Worm (Caenorhabditis elegans): ENCODE data around the gene odr-8.
"Not testable (repeated sequence)": the region's sequence is repeated elsewhere in the genome, so short reads cannot be mapped to it uniquely, and the experiment has no call there.

Gene odr-8

DNA sequence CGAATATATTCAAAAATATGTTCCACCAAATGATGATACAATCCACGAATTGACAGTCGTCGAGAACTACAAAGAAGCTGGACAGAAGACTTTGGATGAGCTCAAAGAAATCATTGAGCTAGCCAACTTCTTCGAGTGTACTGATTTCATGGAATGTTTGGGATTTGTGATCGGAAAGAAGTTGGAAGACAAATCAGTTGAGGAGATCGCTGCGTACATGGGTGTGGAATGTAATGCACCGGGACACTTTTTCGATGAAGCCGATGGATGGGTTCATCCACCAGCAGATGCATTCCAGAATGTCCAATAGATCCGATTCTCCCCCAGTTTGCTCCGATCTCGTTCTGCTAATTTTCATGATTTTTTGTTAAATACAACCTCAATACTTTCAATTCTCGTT is 21.0 kb upstream of the odr-8 start:
- TF ChIP-seq unc-130 (GFP tag; optimal IDR thresholded peaks at IDR 0.05) (no peak), unc-62 (GFP tag; optimal IDR thresholded peaks at IDR 0.05 in 1 of 2) (peak in 1 of 2 experiments; percentile 55), unc-62 (tag; optimal IDR thresholded peaks at IDR 0.05) (no peak), hmg-1.1 (GFP tag; IDR thresholded peaks at IDR 0.05) (no peak), dve-1 (tag; optimal IDR thresholded peaks at IDR 0.05; ENCODE audit: insufficient read depth) (peak; percentile 21), madf-9 (GFP tag; conservative IDR thresholded peaks at IDR 0.05) (no peak), spr-1 (tag; optimal IDR thresholded peaks at IDR 0.05) (no peak)

DNA sequence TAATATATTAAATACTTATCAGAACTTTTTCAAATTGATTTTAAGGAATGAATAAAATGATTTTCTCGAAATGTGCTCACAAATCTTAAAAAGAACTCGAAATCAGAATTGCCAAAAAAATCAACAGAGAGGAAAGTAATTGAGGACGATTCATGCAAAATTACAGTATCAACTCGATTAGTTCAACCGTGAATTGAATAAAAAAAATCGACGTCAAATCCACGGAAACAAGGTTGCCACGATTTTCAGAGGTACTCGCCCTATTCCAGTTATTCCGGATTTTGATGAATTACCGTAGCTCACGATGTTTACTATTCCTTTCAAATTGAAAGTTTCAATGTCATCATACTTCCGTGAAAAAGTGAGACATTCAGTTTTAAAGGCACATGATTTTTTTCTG is 19.9 kb upstream of the odr-8 start, which contains the start of gene F15B10.3:
Gene F15B10.3 (plus strand): TSS at position 301 of the 400 bp plus-strand sequence.
- TF ChIP-seq php-3 (GFP tag; IDR thresholded peaks at IDR 0.05) = no peak

DNA sequence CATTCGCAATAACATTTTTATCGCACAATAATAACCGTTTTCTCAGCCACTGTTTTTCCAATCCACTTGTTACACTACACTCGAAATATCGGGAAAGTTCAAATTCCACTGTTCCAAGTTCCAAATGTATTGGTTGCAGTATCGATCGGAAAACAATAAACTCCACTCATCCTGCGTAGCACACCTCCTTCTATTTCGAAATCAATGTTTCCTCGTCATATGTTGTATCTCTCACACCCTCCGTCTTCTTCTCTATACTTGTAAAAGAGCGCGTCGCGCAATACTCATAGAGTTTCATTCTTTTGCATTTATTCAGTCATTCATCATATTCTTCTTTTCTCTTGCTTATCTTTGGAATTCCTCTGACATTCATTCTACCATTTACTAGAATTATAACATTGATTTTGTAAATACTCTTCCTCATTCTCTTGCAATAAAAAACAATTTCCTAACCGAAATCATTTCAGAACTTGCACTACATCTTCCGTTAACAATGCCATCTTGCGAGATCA is 18.8 kb upstream of the odr-8 start, which contains the start of gene sup-36:
Gene sup-36 (plus strand): TSS at position 462 of the 512 bp plus-strand sequence.
- peak; percentile 71 for TF ChIP-seq hlh-30 (tag; optimal IDR thresholded peaks at IDR 0.05; ENCODE audit: insufficient read depth)
- TF ChIP-seq nhr-28 (tag; optimal IDR thresholded peaks at IDR 0.05) = peak; percentile 49
- no peak for TF ChIP-seq spr-1 (tag; optimal IDR thresholded peaks at IDR 0.05)
- TF ChIP-seq lsy-2 (tag; optimal IDR thresholded peaks at IDR 0.05) = no peak
- peak; percentile 33 for TF ChIP-seq dve-1 (tag; optimal IDR thresholded peaks at IDR 0.05; ENCODE audit: insufficient read depth)
- TF ChIP-seq pqm-1 (tag; optimal IDR thresholded peaks at IDR 0.05) = peak; percentile 9
- TF ChIP-seq daf-16 (GFP tag; optimal IDR thresholded peaks at IDR 0.05) = no peak
- TF ChIP-seq daf-16 (tag; optimal IDR thresholded peaks at IDR 0.05) = peak; percentile 48
- no peak for TF ChIP-seq F37D6.2 (tag; optimal IDR thresholded peaks at IDR 0.05)
- no peak for TF ChIP-seq lim-7 (GFP tag; IDR thresholded peaks at IDR 0.05)

DNA sequence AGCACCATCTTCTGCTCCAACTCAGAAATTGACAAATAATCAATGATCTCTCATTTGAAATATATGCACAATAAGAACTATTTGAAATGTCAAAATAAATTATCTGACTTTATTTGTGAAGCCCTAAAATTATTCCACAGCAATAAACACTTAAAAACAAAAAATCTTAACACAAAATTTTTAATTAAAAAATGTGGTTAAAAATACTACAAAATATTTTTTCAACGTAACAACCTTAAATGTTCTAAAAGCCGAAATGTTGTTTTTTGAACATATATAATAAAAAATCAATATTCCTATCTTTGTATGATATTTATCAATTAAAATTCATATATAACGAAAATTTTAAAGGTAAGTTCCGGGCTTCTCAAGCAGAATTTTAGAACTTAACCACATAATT is 16.9 kb upstream of the odr-8 start, which contains the start of gene F38A5.8:
Gene F38A5.8 (plus strand): TSS at position 301 of the 400 bp plus-strand sequence.
- TF ChIP-seq nhr-10 (tag; optimal IDR thresholded peaks at IDR 0.05) (no peak), unc-130 (GFP tag; optimal IDR thresholded peaks at IDR 0.05) (no peak)

DNA sequence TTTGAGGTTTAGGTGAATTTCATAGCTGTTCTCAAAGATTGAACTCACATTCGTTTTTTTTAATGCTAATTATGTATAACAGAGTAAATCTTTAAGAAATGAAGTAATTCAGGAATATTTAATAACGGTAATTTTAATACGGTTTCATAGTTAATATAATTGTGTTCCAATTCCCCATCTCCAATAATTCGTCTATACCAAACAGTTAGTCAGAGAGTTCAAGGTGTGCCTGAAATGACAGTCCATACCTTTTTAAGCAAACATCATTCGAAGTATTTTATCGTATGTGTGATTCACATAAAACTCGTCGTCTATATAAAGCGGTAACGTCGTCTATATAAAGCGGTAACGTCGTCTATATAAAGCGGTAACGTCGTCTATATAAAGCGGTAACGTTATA is 16.2 kb upstream of the odr-8 start, which contains the start of gene nspb-5:
Gene nspb-5 (plus strand): TSS at position 301 of the 400 bp plus-strand sequence.
- not testable (repeated sequence) for TF ChIP-seq nhr-42 (GFP tag; IDR thresholded peaks at IDR 0.05); pqm-1 (tag; optimal IDR thresholded peaks at IDR 0.05); unc-62 (GFP tag; optimal IDR thresholded peaks at IDR 0.05 in 1 of 2); unc-62 (tag; optimal IDR thresholded peaks at IDR 0.05)

DNA sequence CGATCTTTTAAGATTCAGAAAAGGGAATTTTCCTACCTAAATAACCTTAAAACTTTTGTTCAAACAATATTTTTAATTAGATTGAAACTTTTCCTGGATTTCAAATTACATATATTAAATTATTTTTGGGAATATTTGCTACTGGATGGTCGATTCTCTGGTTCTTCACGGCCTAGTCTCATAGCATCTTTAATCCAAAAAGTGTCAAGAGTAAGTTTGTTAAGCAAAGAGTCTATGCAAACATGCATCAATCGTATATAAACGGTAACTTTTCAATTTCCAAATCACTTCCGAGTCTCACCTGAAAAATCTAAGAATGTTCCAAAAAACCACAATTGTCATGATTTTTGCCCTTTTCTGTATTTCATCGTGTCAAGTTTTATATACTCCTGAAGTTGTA is 15.4 kb upstream of the odr-8 start, which contains the start of gene nspb-4:
Gene nspb-4 (plus strand): TSS at position 301 of the 400 bp plus-strand sequence.
- TF ChIP-seq D1046.2 (GFP tag; IDR thresholded peaks at IDR 0.05); egl-27 (tag; optimal IDR thresholded peaks at IDR 0.05); unc-130 (GFP tag; optimal IDR thresholded peaks at IDR 0.05): not testable (repeated sequence)

DNA sequence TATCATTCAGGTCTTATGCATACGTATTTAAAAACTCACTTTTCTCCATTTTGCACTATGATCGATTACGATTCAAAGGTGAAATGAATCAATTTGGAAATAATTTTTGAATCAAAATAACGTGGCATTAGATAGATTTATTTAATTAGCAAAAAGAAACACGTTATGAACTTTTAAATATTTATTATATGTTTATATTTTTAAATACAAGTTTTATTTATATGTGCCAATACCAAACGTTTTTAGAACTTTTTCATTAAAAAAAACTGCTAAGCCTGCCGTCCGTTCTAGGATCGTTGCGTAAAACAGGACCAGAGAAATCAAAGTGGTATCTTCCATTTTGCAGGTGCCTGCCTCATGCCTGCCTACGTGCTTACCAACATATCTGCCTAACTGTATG is 14.8 kb upstream of the odr-8 start, which contains the start of gene F38A5.6:
Gene F38A5.6 (minus strand): TSS at position 101 of the 400 bp plus-strand sequence.
- no peak for TF ChIP-seq nhr-11 (tag; optimal IDR thresholded peaks at IDR 0.05)
- no peak for TF ChIP-seq ZK337.2 (GFP tag; IDR thresholded peaks at IDR 0.05)
- TF ChIP-seq arid-1 (GFP tag; conservative IDR thresholded peaks at IDR 0.05) = no peak
- no peak for TF ChIP-seq daf-16 (GFP tag; optimal IDR thresholded peaks at IDR 0.05)
- no peak for TF ChIP-seq daf-16 (tag; optimal IDR thresholded peaks at IDR 0.05)
- TF ChIP-seq aha-1 (tag) = peak; percentile 22
- TF ChIP-seq fkh-10 (GFP tag; optimal IDR thresholded peaks at IDR 0.05) = no peak

DNA sequence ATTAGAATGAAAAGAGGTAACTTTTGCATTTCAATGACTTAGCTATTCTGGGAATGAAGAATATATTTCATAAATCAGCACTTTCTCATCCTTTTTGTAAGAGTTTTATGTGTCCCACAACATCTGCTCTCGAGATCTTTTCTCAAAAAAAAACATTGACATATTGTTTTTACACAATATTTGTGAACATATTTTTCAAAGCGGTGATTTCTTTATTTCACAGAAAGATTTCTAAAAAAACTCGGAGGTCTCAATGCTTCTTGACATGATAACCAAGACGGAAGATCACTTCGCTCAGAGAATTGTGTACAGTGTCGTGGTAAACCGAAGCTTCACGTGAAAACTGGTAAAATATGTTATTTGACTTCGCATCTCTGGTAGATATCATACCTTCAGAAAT is 13.4 kb upstream of the odr-8 start, which contains the start of gene F38A5.22:
Gene F38A5.22 (minus strand): TSS at position 29 of the 400 bp plus-strand sequence.
- no peak for TF ChIP-seq nhr-6 (tag; optimal IDR thresholded peaks at IDR 0.05)
- peak in 1 of 2 experiments; percentile 95 for TF ChIP-seq unc-62 (GFP tag; optimal IDR thresholded peaks at IDR 0.05 in 1 of 2)
- no peak for TF ChIP-seq unc-62 (tag; optimal IDR thresholded peaks at IDR 0.05)
